Worm (Caenorhabditis elegans): ENCODE measurements around the gene ptr-18.
"Not testable (repeated sequence)": the region's sequence is repeated elsewhere in the genome, so short reads cannot be mapped to it uniquely, and the experiment has no call there.

Gene ptr-18

DNA sequence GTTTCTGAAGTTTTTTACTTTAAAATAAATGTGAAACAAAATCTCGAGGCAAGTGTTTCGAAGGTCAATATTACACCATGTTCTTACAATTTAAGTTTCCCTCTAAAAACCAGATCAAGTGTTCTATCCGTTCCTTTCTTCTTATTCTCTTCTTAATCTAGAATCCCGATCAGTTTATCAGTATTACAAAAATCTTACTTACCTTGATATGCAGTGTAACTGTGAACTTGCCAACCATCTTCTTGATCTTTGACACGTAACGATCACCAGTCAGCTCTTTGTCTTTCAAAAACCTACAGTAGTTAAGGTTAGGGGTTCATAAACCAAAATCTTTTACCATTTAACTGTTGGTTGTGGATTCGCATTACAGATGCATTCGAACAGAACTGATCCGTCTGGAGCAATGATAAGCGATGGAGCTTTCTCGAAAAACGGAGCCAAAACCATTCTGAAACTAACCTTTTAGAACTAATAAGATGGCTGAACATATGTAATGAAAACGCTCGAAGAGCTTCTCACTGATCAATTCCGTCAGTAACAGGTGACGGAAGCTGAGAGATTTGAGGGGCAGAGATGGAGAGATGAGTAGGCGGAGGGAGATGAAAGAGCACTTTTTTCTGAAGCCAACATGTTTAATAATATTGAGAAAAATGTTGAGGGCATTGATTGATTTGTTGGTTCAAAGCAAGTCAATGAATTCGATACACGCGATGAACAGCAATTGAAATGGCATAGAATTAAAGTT is 42.5 kb downstream of the ptr-18 start, which contains the start of gene oig-2:
Gene oig-2 (minus strand): TSS at position 448 of the 745 bp plus-strand sequence.
- peak in 1 of 2 experiments; percentile 72 for TF ChIP-seq unc-62 (GFP tag; optimal IDR thresholded peaks at IDR 0.05 in 1 of 2)
- no peak for TF ChIP-seq unc-62 (tag; optimal IDR thresholded peaks at IDR 0.05)
- TF ChIP-seq aha-1 (tag), result peak; percentile 69
- no peak for TF ChIP-seq cey-2 (tag; optimal IDR thresholded peaks at IDR 0.05; ENCODE audit: borderline replicate concordance, insufficient read depth)
- TF ChIP-seq dmd-8 (GFP tag; IDR thresholded peaks at IDR 0.05), result no peak
- TF ChIP-seq lin-29 (GFP tag; IDR thresholded peaks at IDR 0.05), result no peak
- 0 out of 2 replicates have a peak, but pooled peaks have one; percentile 26 for TF ChIP-seq hmg-1.1 (GFP tag; IDR thresholded peaks at IDR 0.05)
- no peak for TF ChIP-seq dve-1 (tag; optimal IDR thresholded peaks at IDR 0.05; ENCODE audit: insufficient read depth)
- TF ChIP-seq ctbp-1 (GFP tag; IDR thresholded peaks at IDR 0.05), result no peak

ce11 chrII:13012684-13013083 is 47.3 kb downstream of the ptr-18 start:
- TF ChIP-seq daf-12 (tag; optimal IDR thresholded peaks at IDR 0.05) (no peak), lin-13 (GFP tag; optimal IDR thresholded peaks at IDR 0.05) (no peak), D1046.2 (GFP tag; IDR thresholded peaks at IDR 0.05) (0 out of 2 replicates have a peak, but pooled peaks have one; percentile 55), mxl-3 (GFP tag; optimal IDR thresholded peaks at IDR 0.05) (no peak), gei-8 (GFP tag; optimal IDR thresholded peaks at IDR 0.05) (no peak), saeg-2 (GFP tag; IDR thresholded peaks at IDR 0.05) (no peak), unc-62 (GFP tag; optimal IDR thresholded peaks at IDR 0.05 in 1 of 2) (peak in 1 of 2 experiments; percentile 29), unc-62 (tag; optimal IDR thresholded peaks at IDR 0.05) (no peak), aha-1 (tag) (no peak), vab-7 (GFP tag; IDR thresholded peaks at IDR 0.05) (no peak), tra-1 (GFP tag; IDR thresholded peaks at IDR 0.05) (0 out of 2 replicates have a peak, but pooled peaks have one; percentile 37), lir-3 (tag; optimal IDR thresholded peaks at IDR 0.05) (no peak), lin-39 (tag; optimal IDR thresholded peaks at IDR 0.05) (no peak), T20F7.1 (GFP tag; optimal IDR thresholded peaks at IDR 0.05) (no peak), dmd-6 (GFP tag; IDR thresholded peaks at IDR 0.05) (0 out of 2 replicates have a peak, but pooled peaks have one; percentile 18), dmd-9 (GFP tag; IDR thresholded peaks at IDR 0.05) (0 out of 2 replicates have a peak, but pooled peaks have one; percentile 17), nhr-77 (tag; optimal IDR thresholded peaks at IDR 0.05) (no peak), madf-9 (GFP tag; conservative IDR thresholded peaks at IDR 0.05) (no peak), ztf-7 (tag; optimal IDR thresholded peaks at IDR 0.05) (no peak)

- TF ChIP-seq rbr-2 (tag; optimal IDR thresholded peaks at IDR 0.05), result peak; percentile 7
- no peak for TF ChIP-seq nhr-25 (tag; optimal IDR thresholded peaks at IDR 0.05; ENCODE audit: borderline replicate concordance, insufficient read depth)
- peak; percentile 2 for TF ChIP-seq aha-1 (tag)
- TF ChIP-seq arid-1 (GFP tag; conservative IDR thresholded peaks at IDR 0.05), result 0 out of 2 replicates have a peak, but pooled peaks have one; percentile 48
- peak; percentile 3 for TF ChIP-seq dve-1 (tag; optimal IDR thresholded peaks at IDR 0.05; ENCODE audit: insufficient read depth)
- TF ChIP-seq pha-4 (GFP tag; IDR thresholded peaks at IDR 0.05), result no peak
- no peak for TF ChIP-seq pha-4 (tag; optimal IDR thresholded peaks at IDR 0.05)
- TF ChIP-seq hlh-11 (tag; optimal IDR thresholded peaks at IDR 0.05), result peak; percentile 29
- TF ChIP-seq ama-1 (optimal IDR thresholded peaks at IDR 0.05), result peak; percentile 69
These were observed 48.6 kb downstream of the ptr-18 start, which contains the start of gene F18A11.5 for ce11 chrII:13013966-13014365. Gene F18A11.5, minus strand, starts transcription at chrII:13014286.

DNA sequence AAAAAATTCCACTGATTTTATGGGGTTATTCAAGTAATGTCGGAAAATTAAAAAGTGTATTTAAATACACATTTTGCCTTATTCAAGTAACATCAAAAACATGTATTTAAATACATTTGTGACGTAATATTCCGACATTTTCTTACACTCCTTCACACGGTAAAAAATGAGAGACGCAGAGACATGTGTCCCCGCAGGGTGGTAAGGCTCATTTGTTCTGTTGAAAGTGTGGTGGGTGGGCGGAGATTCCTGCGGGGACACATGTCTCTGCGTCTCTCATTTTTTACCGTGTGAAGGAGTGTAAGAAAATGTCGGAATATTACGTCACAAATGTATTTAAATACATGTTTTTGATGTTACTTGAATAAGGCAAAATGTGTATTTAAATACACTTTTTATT is 51.0 kb downstream of the ptr-18 start:
- TF ChIP-seq lin-13 (GFP tag; optimal IDR thresholded peaks at IDR 0.05) (peak; percentile 21), ceh-20 (GFP tag; IDR thresholded peaks at IDR 0.05) (peak; percentile 96), nhr-42 (GFP tag; IDR thresholded peaks at IDR 0.05) (peak; percentile 95), nhr-102 (tag; optimal IDR thresholded peaks at IDR 0.05) (peak; percentile 89), arid-1 (GFP tag; conservative IDR thresholded peaks at IDR 0.05) (peak; percentile 91), hlh-30 (tag; optimal IDR thresholded peaks at IDR 0.05; ENCODE audit: insufficient read depth) (peak; percentile 20), set-16 (GFP tag; IDR thresholded peaks at IDR 0.05) (peak; percentile 29; the same call in 1 of the 2 replicates), hmg-1.1 (GFP tag; IDR thresholded peaks at IDR 0.05) (peak; percentile 92), nhr-28 (tag; optimal IDR thresholded peaks at IDR 0.05) (peak; percentile 33), hlh-11 (tag; optimal IDR thresholded peaks at IDR 0.05) (peak; percentile 69), lin-38 (GFP tag; IDR thresholded peaks at IDR 0.05) (peak; percentile 89), madf-9 (GFP tag; conservative IDR thresholded peaks at IDR 0.05) (peak; percentile 80), madf-5 (GFP tag; IDR thresholded peaks at IDR 0.05) (0 out of 4 replicates have a peak, but pooled peaks of 1 of the 2 experiments have one; percentile 46), dpl-1 (GFP tag; optimal IDR thresholded peaks at IDR 0.05) (peak; percentile 16), daf-16 (GFP tag; optimal IDR thresholded peaks at IDR 0.05) (peak in 1 of 2 experiments; percentile 13), nhr-41 (GFP tag; IDR thresholded peaks at IDR 0.05) (peak; percentile 83)
- TF ChIP-seq daf-16 (tag; optimal IDR thresholded peaks at IDR 0.05), result not testable (repeated sequence)
